Worm (Caenorhabditis elegans) whole organism, midembryonic: ENCODE data around the gene T07C4.3.

ENCODE experiments used
- cog-1 ChIP-seq: sonication (generic microtip); optimal IDR thresholded peaks from 2 replicates; lab custom pipeline; 2016; ENCODE audit warnings: missing genetic modification characterization, missing compliant biosample characterization
- flt-1 ChIP-seq: fragments of 200-800 bp; sonication (Bioruptor generic); IDR thresholded peaks from 2 replicates; pipeline ENCODE4 v1.3.6; 2022; ENCODE audit warnings: missing genetic modification characterization, missing compliant biosample characterization
- klf-2 ChIP-seq: fragments of 200-800 bp; sonication (Bioruptor generic); conservative IDR thresholded peaks from 2 replicates; pipeline ENCODE4 v1.3.6; 2022; ENCODE audit warnings: missing genetic modification reagents, missing genetic modification characterization, missing compliant biosample characterization
- med-1 ChIP-seq: sonication (generic microtip); optimal IDR thresholded peaks from 2 replicates; lab custom pipeline; 2017; ENCODE audit warnings: missing genetic modification characterization, mild to moderate bottlenecking, missing compliant biosample characterization, antibody characterized with exemption, missing genetic modification reagents; ENCODE audit not compliant: insufficient read depth
- ref-1 ChIP-seq: fragments of 200-800 bp; sonication (Bioruptor generic); conservative IDR thresholded peaks from 2 replicates; pipeline ENCODE4 v1.3.6; 2022; ENCODE audit warnings: missing genetic modification reagents, missing genetic modification characterization, missing compliant biosample characterization
- tab-1 ChIP-seq: fragments of 200-800 bp; sonication (Bioruptor generic); IDR thresholded peaks from 2 replicates; pipeline ENCODE4 v1.3.6; 2022; ENCODE audit warnings: missing genetic modification characterization, missing compliant biosample characterization
- ztf-23 ChIP-seq: fragments of 200-800 bp; sonication (Bioruptor generic); IDR thresholded peaks from 2 replicates; pipeline ENCODE4 v1.3.6; 2022; ENCODE audit warnings: missing genetic modification reagents, missing genetic modification characterization, missing compliant biosample characterization
- ztf-29 ChIP-seq: fragments of 200-800 bp; sonication (Bioruptor generic); IDR thresholded peaks from 2 replicates; pipeline ENCODE4 v1.3.6; 2022; ENCODE audit warnings: missing genetic modification reagents, missing genetic modification characterization, missing compliant biosample characterization

DNA sequence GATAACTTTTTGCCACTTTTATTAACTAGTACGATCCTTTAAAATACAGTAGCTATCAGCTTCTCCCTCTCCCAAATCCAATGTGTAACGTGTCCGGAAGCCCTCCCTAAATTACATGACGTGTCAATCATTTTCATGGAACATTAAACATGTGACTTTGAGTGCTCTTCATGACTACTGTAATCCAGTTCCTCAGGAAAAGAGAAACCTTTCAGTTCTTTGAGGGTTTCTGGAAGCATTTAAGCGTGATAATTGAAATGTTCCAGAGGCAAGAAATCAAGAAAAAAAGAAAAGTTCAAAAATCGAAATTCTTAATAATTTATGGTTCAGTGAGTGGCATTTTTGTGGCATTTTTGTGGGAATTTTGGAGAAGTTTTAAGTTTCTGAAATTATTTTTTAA, 11.0 kb downstream of the T07C4.3 start:
- TF ChIP-seq ref-1 (GFP tag; lab: Robert Waterston, UW) (no peak), flt-1 (GFP tag; lab: Robert Waterston, UW) (no peak), ztf-29 (GFP tag; lab: Robert Waterston, UW) (no peak), klf-2 (no peak), cog-1 (no peak), med-1 (GFP tag; lab: Kevin White, UChicago) (no peak), tab-1 (GFP tag; lab: Robert Waterston, UW) (no peak), ztf-23 (GFP tag; lab: Robert Waterston, UW) (no peak)
